Fruit fly (Drosophila melanogaster): ENCODE data around the gene CG14572.

dm6 chr3L:21720869-21721268 lies 20.5 kb upstream of the CG14572 start:
- TF ChIP-seq CG8388 (GFP tag; optimal IDR thresholded peaks at IDR 0.05) (no peak), dpn (GFP tag; optimal IDR thresholded peaks at IDR 0.05) (no peak), Stat92E (GFP tag; optimal IDR thresholded peaks at IDR 0.05) (no peak), NK7.1 (GFP tag; optimal IDR thresholded peaks at IDR 0.05) (no peak), NC2α (GFP tag; optimal IDR thresholded peaks at IDR 0.05) (no peak)
